Worm (Caenorhabditis elegans) whole organism, L4/young adult: ENCODE results near the gene ZK813.4.

Experiments used
- W03F9.2 ChIP-seq: fragments of 150-350 bp; optimal IDR thresholded peaks from 2 replicates; lab custom pipeline; 2014; ENCODE audit warnings: missing biosample characterization, missing genetic modification characterization
- dao-5 ChIP-seq: sonication (generic microtip); optimal IDR thresholded peaks from 2 replicates; lab custom pipeline; 2016; ENCODE audit warnings: missing genotype, missing genetic modification characterization, moderate library complexity, missing compliant biosample characterization
- him-1 ChIP-seq: sonication (generic microtip); optimal IDR thresholded peaks from 2 replicates; lab custom pipeline; 2016; ENCODE audit warnings: missing genotype, missing genetic modification reagents, missing genetic modification characterization, missing compliant biosample characterization

ce11 chrX:3440308-3440707 lies 10.4 kb upstream of the ZK813.4 start:
- no peak for TF ChIP-seq W03F9.2 (tag; lab: Kevin White, UChicago)
- no peak for TF ChIP-seq him-1 (tag; lab: Kevin White, UChicago)
- TF ChIP-seq dao-5 (tag; lab: Kevin White, UChicago): no peak
